Worm (Caenorhabditis elegans): ENCODE data around the gene rol-8.
A peak's percentile ranks its signal among the peaks of the same experiment; 100 is the strongest.

The rol-8 gene

DNA sequence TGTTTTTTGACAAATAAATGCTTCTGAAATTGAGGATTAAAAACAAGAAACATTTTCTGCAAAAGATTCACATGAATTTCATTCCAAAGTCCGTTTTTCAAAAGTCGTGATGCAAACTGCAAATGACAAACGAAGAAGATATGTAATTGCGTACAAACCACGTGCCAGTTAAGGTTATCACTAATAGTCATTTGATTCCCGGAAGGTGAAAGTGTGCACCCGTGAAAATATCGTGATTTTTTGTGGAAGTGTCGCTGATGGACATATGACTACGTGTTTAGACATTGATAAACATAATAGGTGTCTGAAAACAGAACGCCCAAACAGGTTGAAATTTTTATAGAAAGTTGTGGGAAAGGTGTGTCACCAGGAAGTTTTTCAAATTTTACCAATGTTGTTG, 15.7 kb upstream of the rol-8 start (continued):
- TF ChIP-seq lir-1 (GFP tag; conservative IDR thresholded peaks at IDR 0.05) (no peak), F57A8.1 (GFP tag; optimal IDR thresholded peaks at IDR 0.05) (no peak), lag-1 (GFP tag; IDR thresholded peaks at IDR 0.05) (no peak), pha-4 (tag; optimal IDR thresholded peaks at IDR 0.05) (no peak), rcor-1 (GFP tag; IDR thresholded peaks at IDR 0.05) (no peak), tlf-1 (GFP tag; optimal IDR thresholded peaks at IDR 0.05) (peak; percentile 61), xnd-1 (tag; optimal IDR thresholded peaks at IDR 0.05) (no peak), snpc-3.4 (tag; optimal IDR thresholded peaks at IDR 0.05) (no peak), ztf-3 (GFP tag; optimal IDR thresholded peaks at IDR 0.05) (no peak), ceh-91 (GFP tag; IDR thresholded peaks at IDR 0.05) (no peak), efl-1 (GFP tag; optimal IDR thresholded peaks at IDR 0.05) (no peak), K12H6.12 (tag; optimal IDR thresholded peaks at IDR 0.05) (no peak), gei-17 (GFP tag; optimal IDR thresholded peaks at IDR 0.05) (no peak), somi-1 (GFP tag; optimal IDR thresholded peaks at IDR 0.05) (peak; percentile 20), T26A5.8 (tag; optimal IDR thresholded peaks at IDR 0.05) (no peak), mel-28 (tag; optimal IDR thresholded peaks at IDR 0.05; ENCODE audit: borderline replicate concordance) (no peak), madf-10 (tag; optimal IDR thresholded peaks at IDR 0.05) (no peak), snpc-1.3 (tag; optimal IDR thresholded peaks at IDR 0.05; ENCODE audit: insufficient read depth) (no peak), let-526 (GFP tag; IDR thresholded peaks at IDR 0.05) (peak; percentile 62; the same call in 1 of the 2 replicates), nhr-80 (tag; optimal IDR thresholded peaks at IDR 0.05) (peak; percentile 67), sptf-2 (GFP tag; optimal IDR thresholded peaks at IDR 0.05) (no peak), egl-18 (GFP tag; IDR thresholded peaks at IDR 0.05) (no peak), attf-5 (GFP tag; optimal IDR thresholded peaks at IDR 0.05) (peak; percentile 46), pbrm-1 (GFP tag; IDR thresholded peaks at IDR 0.05) (0 out of 2 replicates have a peak, but pooled peaks have one; percentile 23), D2030.7 (GFP tag; IDR thresholded peaks at IDR 0.05) (no peak), hrde-1 (tag; optimal IDR thresholded peaks at IDR 0.05; ENCODE audit: borderline replicate concordance) (no peak), ZK185.1 (tag; optimal IDR thresholded peaks at IDR 0.05; ENCODE audit: poor library complexity, severe bottlenecking) (peak; percentile 25), fkh-3 (tag; optimal IDR thresholded peaks at IDR 0.05) (no peak), ceh-27 (GFP tag; optimal IDR thresholded peaks at IDR 0.05) (no peak), hsf-1 (GFP tag; IDR thresholded peaks at IDR 0.05) (0 out of 2 replicates have a peak, but pooled peaks have one; percentile 44), die-1 (tag; optimal IDR thresholded peaks at IDR 0.05) (no peak), cebp-1 (GFP tag; IDR thresholded peaks at IDR 0.05) (no peak), cebp-1 (tag; optimal IDR thresholded peaks at IDR 0.05) (no peak), F37B4.10 (GFP tag; IDR thresholded peaks at IDR 0.05) (0 out of 2 replicates have a peak, but pooled peaks have one; percentile 41), F52B5.7 (tag; optimal IDR thresholded peaks at IDR 0.05) (no peak), snpc-1.1 (tag; optimal IDR thresholded peaks at IDR 0.05; ENCODE audit: insufficient read depth) (no peak), egl-44 (GFP tag; IDR thresholded peaks at IDR 0.05) (peak; percentile 46; the same call in 1 of the 2 replicates), aptf-2 (GFP tag; conservative IDR thresholded peaks at IDR 0.05) (no peak), nfya-1 (tag; optimal IDR thresholded peaks at IDR 0.05; ENCODE audit: borderline replicate concordance, insufficient read depth) (no peak), F10E7.11 (tag; optimal IDR thresholded peaks at IDR 0.05) (no peak), ceh-40 (GFP tag; IDR thresholded peaks at IDR 0.05) (0 out of 2 replicates have a peak, but pooled peaks have one; percentile 32), hlh-12 (tag; optimal IDR thresholded peaks at IDR 0.05) (no peak), let-607 (tag; optimal IDR thresholded peaks at IDR 0.05) (peak in 1 of 2 experiments; percentile 62), hmg-1.2 (GFP tag; IDR thresholded peaks at IDR 0.05) (0 out of 2 replicates have a peak, but pooled peaks have one; percentile 24), unc-130 (GFP tag; optimal IDR thresholded peaks at IDR 0.05) (no peak), cebp-2 (GFP tag; IDR thresholded peaks at IDR 0.05) (no peak), rpc-1 (optimal IDR thresholded peaks at IDR 0.05) (no peak), rpc-1 (tag; optimal IDR thresholded peaks at IDR 0.05) (no peak), nhr-90 (tag; optimal IDR thresholded peaks at IDR 0.05) (no peak)

All from whole organism, young adult.